Worm (Caenorhabditis elegans) whole organism, early embryonic: ENCODE data around the gene T07A9.15.

Source experiments
- ceh-36 ChIP-seq: sonication (generic microtip); optimal IDR thresholded peaks from 2 replicates; lab custom pipeline; 2016; ENCODE audit warnings: missing genetic modification characterization, inconsistent platforms, missing compliant biosample characterization
- ets-7 ChIP-seq: sonication (generic microtip); optimal IDR thresholded peaks from 2 replicates; lab custom pipeline; 2016; ENCODE audit warnings: missing genotype, missing genetic modification characterization, missing compliant biosample characterization
- hnd-1 ChIP-seq: sonication (generic microtip); optimal IDR thresholded peaks from 2 replicates; lab custom pipeline; 2016; ENCODE audit warnings: missing genetic modification characterization, missing compliant biosample characterization

ce11 chrIV:373963-374362 lies 19.4 kb downstream of the T07A9.15 start:
- TF ChIP-seq ceh-36 (tag; lab: Kevin White, UChicago), result no peak
- TF ChIP-seq ets-7 (tag; lab: Kevin White, UChicago), result no peak
- TF ChIP-seq hnd-1, result no peak
